Worm (Caenorhabditis elegans) whole organism, L3 larva: ENCODE measurements around the gene F39B3.3.

Experiments
- aly-2 ChIP-seq: fragments of 150-350 bp; optimal IDR thresholded peaks from 2 replicates; lab custom pipeline; 2014; ENCODE audit warnings: missing biosample characterization, missing genetic modification characterization
- ama-1 ChIP-seq: fragments of 150-350 bp; optimal IDR thresholded peaks from 2 replicates; lab custom pipeline; 2018
- ceh-82 ChIP-seq: fragments of 150-350 bp; optimal IDR thresholded peaks from 2 replicates; lab custom pipeline; 2014; ENCODE audit warnings: missing biosample characterization, missing genetic modification characterization
- ceh-9 ChIP-seq: sonication (generic microtip); optimal IDR thresholded peaks from 2 replicates; lab custom pipeline; 2018; ENCODE audit warnings: missing biosample characterization, missing genetic modification characterization
- egl-27 ChIP-seq: sonication (generic microtip); optimal IDR thresholded peaks from 4 replicates; lab custom pipeline; 2017; ENCODE audit warnings: missing biosample characterization, missing genetic modification reagents, missing genetic modification characterization
- elt-1 ChIP-seq: fragments of 150-350 bp; optimal IDR thresholded peaks from 2 replicates; lab custom pipeline; 2014; ENCODE audit warnings: missing biosample characterization, missing genetic modification characterization
- elt-2 ChIP-seq: sonication (generic microtip); optimal IDR thresholded peaks from 2 replicates; lab custom pipeline; 2016; ENCODE audit warnings: missing genetic modification reagents, mild to moderate bottlenecking, missing genetic modification characterization, missing compliant biosample characterization
- elt-3 ChIP-seq, 3 experiments: fragments of 150-350 bp in 1 of 3; sonication (generic microtip) in 2 of 3; optimal IDR thresholded peaks; 2 replicates in 2 of 3; 4 replicates in 1 of 3; lab custom pipeline; 2014 to 2017; ENCODE audit warnings: missing biosample characterization in 3 of 3, missing genetic modification characterization in 3 of 3
- eor-1 ChIP-seq, 2 experiments: fragments of 150-350 bp; optimal IDR thresholded peaks; 2 replicates each; lab custom pipeline; 2014 to 2018; ENCODE audit warnings: missing biosample characterization in 2 of 2, missing genetic modification characterization in 2 of 2
- fos-1 ChIP-seq: fragments of 150-350 bp; optimal IDR thresholded peaks from 2 replicates; lab custom pipeline; 2014; ENCODE audit warnings: missing biosample characterization, missing genetic modification characterization
- lin-39 ChIP-seq: fragments of 150-350 bp; optimal IDR thresholded peaks from 2 replicates; lab custom pipeline; 2018; ENCODE audit warnings: missing biosample characterization, missing genetic modification reagents, missing genetic modification characterization
- mdl-1 ChIP-seq: fragments of 150-350 bp; optimal IDR thresholded peaks from 2 replicates; lab custom pipeline; 2014; ENCODE audit warnings: missing biosample characterization, missing genetic modification characterization
- mml-1 ChIP-seq: fragments of 150-350 bp; sonication (generic microtip); optimal IDR thresholded peaks from 3 replicates; lab custom pipeline; 2014; ENCODE audit warnings: missing biosample characterization, missing genetic modification characterization
- nfya-1 ChIP-seq: sonication (generic microtip); optimal IDR thresholded peaks from 2 replicates; lab custom pipeline; 2017; ENCODE audit warnings: missing genetic modification characterization, mild to moderate bottlenecking, missing compliant biosample characterization, antibody characterized with exemption, moderate library complexity; ENCODE audit not compliant: insufficient read depth
- nhr-11 ChIP-seq: fragments of 150-350 bp; optimal IDR thresholded peaks from 2 replicates; lab custom pipeline; 2014; ENCODE audit warnings: missing biosample characterization, missing genetic modification characterization
- nhr-12 ChIP-seq: fragments of 150-350 bp; optimal IDR thresholded peaks from 2 replicates; lab custom pipeline; 2014; ENCODE audit warnings: missing biosample characterization, missing genetic modification characterization
- nhr-25 ChIP-seq: sonication (generic microtip); optimal IDR thresholded peaks from 2 replicates; lab custom pipeline; 2017; ENCODE audit warnings: missing biosample characterization, missing genetic modification characterization
- nhr-28 ChIP-seq: fragments of 150-350 bp; optimal IDR thresholded peaks from 2 replicates; lab custom pipeline; 2014; ENCODE audit warnings: missing biosample characterization, missing genetic modification characterization
- nhr-43 ChIP-seq: sonication (generic microtip); optimal IDR thresholded peaks from 2 replicates; lab custom pipeline; 2016; ENCODE audit warnings: mild to moderate bottlenecking, missing genetic modification characterization, missing compliant biosample characterization; ENCODE audit not compliant: poor library complexity, severe bottlenecking
- nhr-67 ChIP-seq: fragments of 150-350 bp; optimal IDR thresholded peaks from 2 replicates; lab custom pipeline; 2014; ENCODE audit warnings: missing biosample characterization, missing genetic modification characterization
- nhr-76 ChIP-seq: fragments of 150-350 bp; sonication (generic microtip); optimal IDR thresholded peaks from 5 replicates; lab custom pipeline; 2014; ENCODE audit warnings: missing biosample characterization, missing genetic modification characterization
- nhr-77 ChIP-seq: fragments of 150-350 bp; optimal IDR thresholded peaks from 2 replicates; lab custom pipeline; 2014; ENCODE audit warnings: missing biosample characterization, missing genetic modification characterization
- pha-4 ChIP-seq: fragments of 150-350 bp; optimal IDR thresholded peaks from 2 replicates; lab custom pipeline; 2014; ENCODE audit warnings: missing biosample characterization, missing genetic modification reagents, missing genetic modification characterization
- pqm-1 ChIP-seq: fragments of 150-350 bp; optimal IDR thresholded peaks from 2 replicates; lab custom pipeline; 2017; ENCODE audit warnings: missing biosample characterization, missing genetic modification characterization, inconsistent platforms
- skn-1 ChIP-seq: fragments of 150-350 bp; optimal IDR thresholded peaks from 2 replicates; lab custom pipeline; 2014; ENCODE audit warnings: missing biosample characterization, missing genetic modification characterization
- snpc-4 ChIP-seq: fragments of 150-350 bp; optimal IDR thresholded peaks from 2 replicates; lab custom pipeline; 2014; ENCODE audit warnings: missing biosample characterization, missing genetic modification characterization
- unc-39 ChIP-seq: sonication (generic microtip); optimal IDR thresholded peaks from 4 replicates; lab custom pipeline; 2017; ENCODE audit warnings: missing biosample characterization, missing genetic modification characterization
- unc-62 ChIP-seq: fragments of 150-350 bp; sonication (generic microtip); optimal IDR thresholded peaks from 4 replicates; lab custom pipeline; 2014; ENCODE audit warnings: missing biosample characterization, missing genetic modification reagents, missing genetic modification characterization
- zag-1 ChIP-seq: fragments of 150-350 bp; optimal IDR thresholded peaks from 2 replicates; lab custom pipeline; 2014; ENCODE audit warnings: missing biosample characterization, missing genetic modification characterization
- ztf-11 ChIP-seq: fragments of 150-350 bp; optimal IDR thresholded peaks from 2 replicates; lab custom pipeline; 2014; ENCODE audit warnings: missing biosample characterization, missing genetic modification characterization
- ztf-4 ChIP-seq: fragments of 150-350 bp; optimal IDR thresholded peaks from 2 replicates; lab custom pipeline; 2014; ENCODE audit warnings: missing biosample characterization, missing genetic modification characterization

F39B3.3 gene

ce11 chrX:17610406-17610981 is 31.6 kb upstream of the F39B3.3 start (continued):
- no peak for TF ChIP-seq mml-1 (tag; lab: Kevin White, UChicago)
- no peak for TF ChIP-seq nhr-67
- peak; percentile 33 for TF ChIP-seq snpc-4 (tag; lab: Kevin White, UChicago)
- TF ChIP-seq, all 47 proteins: peak for 13

ce11 chrX:17609948-17610347 is 31.0 kb upstream of the F39B3.3 start, which contains the start of gene C16H3.3:
Gene C16H3.3, minus strand, starts transcription at chrX:17610048.
- TF ChIP-seq pha-4 (tag; lab: Kevin White, UChicago): no peak
- TF ChIP-seq elt-1 (tag; lab: Kevin White, UChicago): no peak
- no peak for TF ChIP-seq nhr-77 (tag; lab: Kevin White, UChicago)
- no peak for TF ChIP-seq pqm-1 (tag; lab: Kevin White, UChicago)
- TF ChIP-seq ztf-11 (tag; lab: Kevin White, UChicago): no peak
- TF ChIP-seq ztf-4: no peak
- TF ChIP-seq elt-2 (tag; lab: Kevin White, UChicago): no peak
- no peak for TF ChIP-seq mdl-1
- no peak for TF ChIP-seq egl-27 (tag; lab: Kevin White, UChicago)
- TF ChIP-seq unc-62 (GFP tag; lab: Kevin White, UChicago): no peak
- no peak for TF ChIP-seq nhr-11
- no peak for TF ChIP-seq zag-1
- no peak for TF ChIP-seq elt-3 (tag; optimal IDR thresholded peaks at IDR 0.05; lab: Kevin White, UChicago)
- TF ChIP-seq nhr-76: no peak
- no peak for TF ChIP-seq eor-1 (tag; optimal IDR thresholded peaks at IDR 0.05; lab: Kevin White, UChicago)
- no peak for TF ChIP-seq nhr-12 (tag; lab: Kevin White, UChicago)
- TF ChIP-seq nhr-25: no peak
- TF ChIP-seq nhr-43 (tag; lab: Kevin White, UChicago): no peak
- no peak for TF ChIP-seq snpc-4 (tag; lab: Kevin White, UChicago)
- no peak for TF ChIP-seq unc-39

- TF ChIP-seq nfya-1 (tag; lab: Kevin White, UChicago) (no peak), pqm-1 (tag; lab: Kevin White, UChicago) (peak; percentile 76), nhr-67 (no peak), egl-27 (tag; lab: Kevin White, UChicago) (no peak), elt-2 (tag; lab: Kevin White, UChicago) (peak; percentile 81), aly-2 (no peak), ama-1 (lab: Kevin White, UChicago) (no peak), fos-1 (peak; percentile 19)
Measured at ce11 chrX:17601345-17601744, 22.4 kb upstream of the F39B3.3 start.

- TF ChIP-seq ama-1 (lab: Kevin White, UChicago) (no peak), pqm-1 (tag; lab: Kevin White, UChicago) (peak; percentile 91), pha-4 (tag; lab: Kevin White, UChicago) (peak; percentile 68), elt-2 (tag; lab: Kevin White, UChicago) (peak; percentile 97), skn-1 (peak; percentile 79)
Measured at ce11 chrX:17600139-17600538, 21.2 kb upstream of the F39B3.3 start, which contains the start of gene lec-9. Gene lec-9, plus strand, starts transcription at chrX:17600487.

- no peak for TF ChIP-seq nhr-28 (tag; lab: Kevin White, UChicago)
- TF ChIP-seq pqm-1 (tag; lab: Kevin White, UChicago): peak; percentile 64
- TF ChIP-seq ceh-9 (tag; lab: Kevin White, UChicago): no peak
- TF ChIP-seq lin-39 (tag; lab: Kevin White, UChicago): no peak
- TF ChIP-seq nhr-77 (tag; lab: Kevin White, UChicago): no peak
- TF ChIP-seq nhr-43 (tag; lab: Kevin White, UChicago): no peak
- TF ChIP-seq elt-2 (tag; lab: Kevin White, UChicago): peak; percentile 66
Measured at ce11 chrX:17598712-17599111, 19.8 kb upstream of the F39B3.3 start.

ce11 chrX:17579779-17580178 is 868 bp upstream of the F39B3.3 start, which contains the start of gene frpr-7:
Gene frpr-7, minus strand, starts transcription at chrX:17579879.
- TF ChIP-seq ceh-82 (tag; lab: Kevin White, UChicago) (no peak), nhr-25 (no peak)
